Worm (Caenorhabditis elegans) whole organism, early embryonic: Measurements from ENCODE around the gene W06E11.1.

ENCODE experiments used
- B0310.2 ChIP-seq: sonication (generic microtip); optimal IDR thresholded peaks from 2 replicates; lab custom pipeline; 2016; ENCODE audit warnings: mild to moderate bottlenecking, missing genetic modification characterization, missing compliant biosample characterization
- F13C5.2 ChIP-seq: sonication (generic microtip); optimal IDR thresholded peaks from 2 replicates; lab custom pipeline; 2017; ENCODE audit warnings: mild to moderate bottlenecking, missing genetic modification characterization, inconsistent platforms, missing compliant biosample characterization
- aly-1 ChIP-seq: sonication (generic microtip); optimal IDR thresholded peaks from 2 replicates; lab custom pipeline; 2016; ENCODE audit warnings: missing genetic modification characterization, missing compliant biosample characterization
- ama-1 ChIP-seq: fragments of 150-350 bp; optimal IDR thresholded peaks from 2 replicates; lab custom pipeline; 2014
- ceh-13 ChIP-seq: fragments of 200-800 bp; sonication (Bioruptor generic); optimal IDR thresholded peaks from 2 replicates; lab custom pipeline; 2018; ENCODE audit warnings: mild to moderate bottlenecking, missing genetic modification characterization, missing compliant biosample characterization
- ceh-36 ChIP-seq: sonication (generic microtip); optimal IDR thresholded peaks from 2 replicates; lab custom pipeline; 2016; ENCODE audit warnings: missing genetic modification characterization, inconsistent platforms, missing compliant biosample characterization
- ets-7 ChIP-seq: sonication (generic microtip); optimal IDR thresholded peaks from 2 replicates; lab custom pipeline; 2016; ENCODE audit warnings: missing genotype, missing genetic modification characterization, missing compliant biosample characterization
- flt-1 ChIP-seq: fragments of 200-800 bp; sonication (Bioruptor generic); IDR thresholded peaks from 2 replicates; pipeline ENCODE4 v1.3.6; 2022; ENCODE audit warnings: missing genetic modification characterization, missing compliant biosample characterization
- pes-1 ChIP-seq: fragments of 200-800 bp; sonication (Bioruptor generic); IDR thresholded peaks from 2 replicates; pipeline ENCODE4 v1.3.6; 2022; ENCODE audit warnings: missing genetic modification reagents, missing genetic modification characterization, missing compliant biosample characterization
- sea-1 ChIP-seq: fragments of 200-800 bp; sonication (Bioruptor generic); conservative IDR thresholded peaks from 2 replicates; pipeline ENCODE4 v1.3.6; 2022; ENCODE audit warnings: missing genetic modification characterization, missing compliant biosample characterization
- tbx-11 ChIP-seq: fragments of 200-800 bp; sonication (Bioruptor generic); IDR thresholded peaks from 2 replicates; pipeline ENCODE4 v1.3.6; 2022; ENCODE audit warnings: missing genetic modification characterization, missing compliant biosample characterization
- tbx-37 ChIP-seq: fragments of 200-800 bp; sonication (Bioruptor generic); conservative IDR thresholded peaks from 2 replicates; pipeline ENCODE4 v1.3.6; 2022; ENCODE audit warnings: missing genetic modification reagents, missing genetic modification characterization, missing compliant biosample characterization
- tra-4 ChIP-seq: sonication (generic microtip); optimal IDR thresholded peaks from 2 replicates; lab custom pipeline; 2017; ENCODE audit warnings: missing genetic modification characterization, missing compliant biosample characterization

ce11 chrIII:644660-645059 is 2.8 kb downstream of the W06E11.1 start:
- TF ChIP-seq B0310.2 (tag; lab: Kevin White, UChicago) (no peak), aly-1 (tag; lab: Kevin White, UChicago) (no peak), ama-1 (no peak), flt-1 (GFP tag; lab: Robert Waterston, UW) (no peak), tbx-11 (GFP tag; lab: Robert Waterston, UW) (no peak), tra-4 (no peak), ets-7 (tag; lab: Kevin White, UChicago) (no peak), ceh-36 (tag; lab: Kevin White, UChicago) (no peak), pes-1 (GFP tag; lab: Robert Waterston, UW) (no peak), sea-1 (no peak), F13C5.2 (no peak), tbx-37 (GFP tag; lab: Robert Waterston, UW) (no peak), ceh-13 (GFP tag; lab: Kevin White, UChicago) (no peak)
